Fruit fly (Drosophila melanogaster) whole organism, embryonic: ENCODE measurements around the gene CG15498.

Experiments
- ATbp ChIP-seq: fragments of 200-800 bp; sonication (Bioruptor generic); optimal IDR thresholded peaks from 2 replicates; lab custom pipeline; 2017; ENCODE audit warnings: missing biosample characterization, mild to moderate bottlenecking, missing genetic modification characterization, missing genetic modification reagents
- Aef1 ChIP-seq: fragments of 200-800 bp; sonication (Bioruptor generic); IDR thresholded peaks from 3 replicates; pipeline ENCODE4 v1.3.6; 2022; ENCODE audit warnings: missing biosample characterization, missing genetic modification characterization
- B-H2 ChIP-seq: fragments of 200-800 bp; sonication (Bioruptor generic); optimal IDR thresholded peaks from 2 replicates; lab custom pipeline; 2018; ENCODE audit warnings: missing biosample characterization, mild to moderate bottlenecking, missing genetic modification characterization
- BtbVII ChIP-seq: fragments of 200-800 bp; sonication (Bioruptor generic); optimal IDR thresholded peaks from 3 replicates; lab custom pipeline; 2017; ENCODE audit warnings: missing biosample characterization, mild to moderate bottlenecking, missing genetic modification characterization
- CG10543 ChIP-seq: fragments of 200-800 bp; sonication (Bioruptor generic); optimal IDR thresholded peaks from 3 replicates; lab custom pipeline; 2017; ENCODE audit warnings: missing biosample characterization, mild to moderate bottlenecking, missing genetic modification characterization, moderate library complexity
- CG10654 ChIP-seq: fragments of 200-800 bp; sonication (Bioruptor generic); optimal IDR thresholded peaks from 2 replicates; lab custom pipeline; 2016; ENCODE audit warnings: missing biosample characterization, missing genetic modification characterization
- CG12236 ChIP-seq: fragments of 200-800 bp; sonication (Bioruptor generic); optimal IDR thresholded peaks from 2 replicates; lab custom pipeline; 2016; ENCODE audit warnings: missing biosample characterization, missing genetic modification characterization
- CG1233 ChIP-seq: fragments of 200-800 bp; sonication (Bioruptor generic); optimal IDR thresholded peaks from 4 replicates; lab custom pipeline; 2018; ENCODE audit warnings: missing biosample characterization, mild to moderate bottlenecking, missing genetic modification characterization
- CG16815 ChIP-seq: fragments of 200-800 bp; sonication (Bioruptor generic); optimal IDR thresholded peaks from 3 replicates; lab custom pipeline; 2017; ENCODE audit warnings: missing biosample characterization, mild to moderate bottlenecking, missing genetic modification characterization
- CG18476 ChIP-seq: fragments of 200-800 bp; sonication (Bioruptor generic); optimal IDR thresholded peaks from 2 replicates; lab custom pipeline; 2016; ENCODE audit warnings: missing biosample characterization, mild to moderate bottlenecking, missing genetic modification characterization
- CG2120 ChIP-seq: fragments of 200-800 bp; sonication (Bioruptor generic); optimal IDR thresholded peaks from 3 replicates; lab custom pipeline; 2016; ENCODE audit warnings: missing biosample characterization, missing genetic modification characterization
- CG2199 ChIP-seq: fragments of 200-800 bp; sonication (Bioruptor generic); IDR thresholded peaks from 3 replicates; pipeline ENCODE4 v1.3.6; 2022; ENCODE audit warnings: missing biosample characterization, missing genetic modification characterization
- CG2202 ChIP-seq: fragments of 200-800 bp; sonication (Bioruptor generic); optimal IDR thresholded peaks from 2 replicates; lab custom pipeline; 2018; ENCODE audit warnings: missing biosample characterization, mild to moderate bottlenecking, missing genetic modification characterization
- CG3281 ChIP-seq: fragments of 200-800 bp; sonication (Bioruptor generic); optimal IDR thresholded peaks from 3 replicates; lab custom pipeline; 2017; ENCODE audit warnings: missing biosample characterization, mild to moderate bottlenecking, missing genetic modification characterization
- CG34376 ChIP-seq: fragments of 200-800 bp; sonication (Bioruptor generic); optimal IDR thresholded peaks from 2 replicates; lab custom pipeline; 2018; ENCODE audit warnings: missing biosample characterization, mild to moderate bottlenecking, missing genetic modification characterization
- CG3995 ChIP-seq: fragments of 200-800 bp; sonication (Bioruptor generic); optimal IDR thresholded peaks from 3 replicates; lab custom pipeline; 2016; ENCODE audit warnings: missing biosample characterization, missing genetic modification characterization
- CG5245 ChIP-seq: fragments of 200-800 bp; sonication (Bioruptor generic); optimal IDR thresholded peaks from 3 replicates; lab custom pipeline; 2016; ENCODE audit warnings: missing biosample characterization, missing genetic modification characterization
- CG6254 ChIP-seq: fragments of 200-800 bp; sonication (Bioruptor generic); optimal IDR thresholded peaks from 3 replicates; lab custom pipeline; 2017; ENCODE audit warnings: mild to moderate bottlenecking, missing biosample characterization, missing genetic modification reagents, missing genetic modification characterization
- CG6813 ChIP-seq: fragments of 200-800 bp; sonication (Bioruptor generic); optimal IDR thresholded peaks from 2 replicates; lab custom pipeline; 2017; ENCODE audit warnings: missing biosample characterization, missing genetic modification characterization, mild to moderate bottlenecking, moderate library complexity, missing genetic modification reagents
- CG8290 ChIP-seq, 3 experiments: fragments of 200-800 bp; sonication (Bioruptor generic); optimal IDR thresholded peaks; 2 replicates each; lab custom pipeline; 2016 to 2019; ENCODE audit warnings: missing biosample characterization in 3 of 3, missing genetic modification characterization in 3 of 3, mild to moderate bottlenecking in 2 of 3, moderate library complexity in 1 of 3
- CG8388 ChIP-seq: fragments of 200-800 bp; sonication (Bioruptor generic); optimal IDR thresholded peaks from 2 replicates; lab custom pipeline; 2019; ENCODE audit warnings: missing biosample characterization, mild to moderate bottlenecking, missing genetic modification characterization, moderate library complexity
- CG9932 ChIP-seq: fragments of 200-800 bp; sonication (Bioruptor generic); IDR thresholded peaks from 2 replicates; pipeline ENCODE4 v1.3.6; 2022; ENCODE audit warnings: missing biosample characterization, missing genetic modification characterization
- D19A ChIP-seq: fragments of 200-800 bp; optimal IDR thresholded peaks from 3 replicates; lab custom pipeline; 2019; ENCODE audit warnings: missing biosample characterization, mild to moderate bottlenecking, missing genetic modification characterization, moderate library complexity
- Drgx ChIP-seq: fragments of 200-800 bp; sonication (Bioruptor generic); IDR thresholded peaks from 2 replicates; pipeline ENCODE4 v1.3.6; 2022; ENCODE audit warnings: missing biosample characterization, missing genetic modification characterization
- E2f2 ChIP-seq: fragments of 200-800 bp; sonication (Bioruptor generic); IDR thresholded peaks from 2 replicates; pipeline ENCODE4 v1.3.6; 2022; ENCODE audit warnings: missing biosample characterization, missing genetic modification characterization
- Fer1 ChIP-seq: fragments of 200-800 bp; sonication (Bioruptor generic); optimal IDR thresholded peaks from 2 replicates; lab custom pipeline; 2017; ENCODE audit warnings: missing biosample characterization, mild to moderate bottlenecking, missing genetic modification characterization
- GATAe ChIP-seq: fragments of 200-800 bp; sonication (Bioruptor generic); conservative IDR thresholded peaks from 2 replicates; pipeline ENCODE4 v1.3.6; 2022; ENCODE audit warnings: missing biosample characterization, missing genetic modification characterization
- HHEX ChIP-seq: fragments of 200-800 bp; sonication (Bioruptor generic); optimal IDR thresholded peaks from 3 replicates; lab custom pipeline; 2017; ENCODE audit warnings: missing biosample characterization, mild to moderate bottlenecking, missing genetic modification characterization, missing genetic modification reagents
- HLHmδ ChIP-seq: fragments of 200-800 bp; sonication (Bioruptor generic); optimal IDR thresholded peaks from 2 replicates; lab custom pipeline; 2018; ENCODE audit warnings: missing biosample characterization, mild to moderate bottlenecking, missing genetic modification characterization, moderate library complexity
- Hmr ChIP-seq: fragments of 200-800 bp; sonication (Bioruptor generic); optimal IDR thresholded peaks from 3 replicates; lab custom pipeline; 2017; ENCODE audit warnings: mild to moderate bottlenecking, missing biosample characterization, missing genetic modification reagents, missing genetic modification characterization
- Hr3 ChIP-seq: fragments of 200-800 bp; sonication (Bioruptor generic); optimal IDR thresholded peaks from 3 replicates; lab custom pipeline; 2016; ENCODE audit warnings: missing biosample characterization, missing genetic modification characterization
- Jarid2 ChIP-seq: fragments of 200-800 bp; sonication (Bioruptor generic); optimal IDR thresholded peaks from 3 replicates; lab custom pipeline; 2017; ENCODE audit warnings: mild to moderate bottlenecking, missing biosample characterization, missing genetic modification reagents, missing genetic modification characterization
- Neu2 ChIP-seq: fragments of 200-800 bp; sonication (Bioruptor generic); optimal IDR thresholded peaks from 3 replicates; lab custom pipeline; 2016; ENCODE audit warnings: missing biosample characterization, missing genetic modification characterization, borderline replicate concordance
- Side ChIP-seq: fragments of 200-800 bp; sonication (Bioruptor generic); optimal IDR thresholded peaks from 2 replicates; lab custom pipeline; 2016; ENCODE audit warnings: missing biosample characterization, missing genetic modification characterization
- Six4 ChIP-seq: fragments of 200-800 bp; sonication (Bioruptor generic); optimal IDR thresholded peaks from 2 replicates; lab custom pipeline; 2016; ENCODE audit warnings: missing biosample characterization, missing genetic modification characterization
- Spps ChIP-seq: fragments of 200-800 bp; sonication (Bioruptor generic); optimal IDR thresholded peaks from 2 replicates; lab custom pipeline; 2018; ENCODE audit warnings: missing biosample characterization, mild to moderate bottlenecking, missing genetic modification characterization
- chinmo ChIP-seq: fragments of 200-800 bp; sonication (Bioruptor generic); IDR thresholded peaks from 4 replicates; pipeline ENCODE4 v1.3.6; 2022; ENCODE audit warnings: missing biosample characterization, missing genetic modification characterization; ENCODE audit not compliant: partially characterized antibody
- dimm ChIP-seq: fragments of 200-800 bp; sonication (Bioruptor generic); IDR thresholded peaks from 2 replicates; pipeline ENCODE4 v1.3.6; 2022; ENCODE audit warnings: missing biosample characterization, missing genetic modification characterization
- en ChIP-seq: fragments of 200-800 bp; sonication (Bioruptor generic); optimal IDR thresholded peaks from 2 replicates; lab custom pipeline; 2016; ENCODE audit warnings: missing biosample characterization, missing genetic modification characterization
- exex ChIP-seq: fragments of 200-800 bp; sonication (Bioruptor generic); optimal IDR thresholded peaks from 4 replicates; lab custom pipeline; 2018; ENCODE audit warnings: missing biosample characterization, mild to moderate bottlenecking, missing genetic modification characterization, moderate library complexity
- fd102C ChIP-seq: fragments of 200-800 bp; sonication (Bioruptor generic); optimal IDR thresholded peaks from 2 replicates; lab custom pipeline; 2018; ENCODE audit warnings: missing biosample characterization, mild to moderate bottlenecking, missing genetic modification characterization, moderate library complexity
- ftz-f1 ChIP-seq: fragments of 200-800 bp; sonication (Bioruptor generic); optimal IDR thresholded peaks from 2 replicates; lab custom pipeline; 2016; ENCODE audit warnings: missing biosample characterization, missing genetic modification characterization
- gfzf ChIP-seq: fragments of 200-800 bp; sonication (Bioruptor generic); optimal IDR thresholded peaks from 2 replicates; lab custom pipeline; 2016; ENCODE audit warnings: missing biosample characterization, mild to moderate bottlenecking, missing genetic modification characterization, moderate library complexity
- lab ChIP-seq: fragments of 200-800 bp; sonication (Bioruptor generic); optimal IDR thresholded peaks from 3 replicates; lab custom pipeline; 2017; ENCODE audit warnings: missing biosample characterization, missing genetic modification characterization, mild to moderate bottlenecking, moderate library complexity, missing genetic modification reagents
- oc ChIP-seq: fragments of 200-800 bp; sonication (Bioruptor generic); optimal IDR thresholded peaks from 2 replicates; lab custom pipeline; 2018; ENCODE audit warnings: missing biosample characterization, mild to moderate bottlenecking, missing genetic modification characterization, moderate library complexity
- onecut ChIP-seq: fragments of 200-800 bp; sonication (Bioruptor generic); IDR thresholded peaks from 2 replicates; pipeline ENCODE4 v1.3.6; 2022; ENCODE audit warnings: missing biosample characterization, missing genetic modification characterization
- sna ChIP-seq: fragments of 200-800 bp; sonication (Bioruptor generic); IDR thresholded peaks from 2 replicates; pipeline ENCODE4 v1.3.6; 2022; ENCODE audit warnings: missing biosample characterization, missing genetic modification characterization; ENCODE audit not compliant: partially characterized antibody
- sob ChIP-seq: fragments of 200-800 bp; sonication (Bioruptor generic); IDR thresholded peaks from 2 replicates; pipeline ENCODE4 v1.3.6; 2022; ENCODE audit warnings: missing biosample characterization, missing genetic modification characterization
- wdn ChIP-seq: fragments of 200-800 bp; sonication (Bioruptor generic); IDR thresholded peaks from 2 replicates; pipeline ENCODE4 v1.3.6; 2022; ENCODE audit warnings: missing biosample characterization, missing genetic modification characterization

Gene CG15498

dm6 chr3R:21584296-21584936 lies 15.5 kb upstream of the CG15498 start (continued):
- TF ChIP-seq lab: peak; percentile 54
- peak; percentile 25; the same call in 1 of the 2 replicates for TF ChIP-seq CG9932
- TF ChIP-seq HHEX (GFP tag; lab: Kevin White, UChicago): peak; percentile 15
- peak; percentile 72; the same call in 2 of the 4 replicates for TF ChIP-seq chinmo
- TF ChIP-seq D19A (tag; lab: Kevin White, UChicago): no peak
- no peak for TF ChIP-seq CG5245 (GFP tag; lab: Kevin White, UChicago)
- no peak for TF ChIP-seq Six4
- peak; percentile 7 for TF ChIP-seq CG1233 (GFP tag; lab: Kevin White, UChicago)
- TF ChIP-seq Side: no peak
- no peak for TF ChIP-seq ATbp (GFP tag; lab: Kevin White, UChicago)
- peak; percentile 84 for TF ChIP-seq CG10543 (GFP tag; lab: Kevin White, UChicago)
- no peak for TF ChIP-seq HLHmδ (GFP tag; lab: Kevin White, UChicago)
- TF ChIP-seq exex: peak; percentile 67
- no peak for TF ChIP-seq CG16815 (GFP tag; lab: Kevin White, UChicago)
- TF ChIP-seq CG18476 (GFP tag; lab: Kevin White, UChicago): no peak
- no peak for TF ChIP-seq Spps (tag; lab: Kevin White, UChicago)
- no peak for TF ChIP-seq CG2120 (GFP tag; lab: Kevin White, UChicago)
- TF ChIP-seq CG6254 (GFP tag; lab: Kevin White, UChicago): no peak
- peak; percentile 35 for TF ChIP-seq Hmr (GFP tag; lab: Kevin White, UChicago)
- no peak for TF ChIP-seq dimm
- TF ChIP-seq gfzf (GFP tag; lab: Kevin White, UChicago): no peak
- TF ChIP-seq CG6813 (GFP tag; lab: Kevin White, UChicago): peak; percentile 18
- no peak for TF ChIP-seq fd102C (GFP tag; lab: Kevin White, UChicago)
- TF ChIP-seq onecut (GFP tag; lab: Robert Waterston, UW): no peak
- no peak for TF ChIP-seq BtbVII
- TF ChIP-seq CG3281: peak; percentile 16
- peak; percentile 42 for TF ChIP-seq B-H2 (GFP tag; lab: Kevin White, UChicago)
- no peak for TF ChIP-seq Hr3 (GFP tag; lab: Kevin White, UChicago)
- no peak for TF ChIP-seq CG10654 (GFP tag; lab: Kevin White, UChicago)
- 0 out of 3 replicates have a peak, but pooled peaks have one; percentile 60 for TF ChIP-seq CG2199
- peak; percentile 81 for TF ChIP-seq GATAe (GFP tag; lab: Robert Waterston, UW)
- TF ChIP-seq ftz-f1 (GFP tag; lab: Kevin White, UChicago): no peak
- 0 out of 2 replicates have a peak, but pooled peaks have one; percentile 27 for TF ChIP-seq wdn
- no peak for TF ChIP-seq sob (GFP tag; lab: Robert Waterston, UW)
- TF ChIP-seq oc (tag; lab: Kevin White, UChicago): no peak
- TF ChIP-seq en (GFP tag; lab: Kevin White, UChicago): no peak
- no peak for TF ChIP-seq CG8290 (GFP tag; optimal IDR thresholded peaks at IDR 0.05; lab: Kevin White, UChicago)
- TF ChIP-seq CG8290 (tag; optimal IDR thresholded peaks at IDR 0.05; lab: Kevin White, UChicago): peak in 1 of 2 experiments; percentile 61
- TF ChIP-seq sna: no peak
- TF ChIP-seq Neu2: no peak
- TF ChIP-seq Fer1 (GFP tag; lab: Kevin White, UChicago): no peak
- no peak for TF ChIP-seq Drgx
- no peak for TF ChIP-seq Aef1 (GFP tag; lab: Robert Waterston, UW)
- TF ChIP-seq CG3995 (GFP tag; lab: Kevin White, UChicago): peak; percentile 77
- TF ChIP-seq E2f2: peak; percentile 18; the same call in 1 of the 2 replicates
- TF ChIP-seq CG2202: no peak
- TF ChIP-seq CG8388 (GFP tag; lab: Kevin White, UChicago): no peak
- no peak for TF ChIP-seq CG12236 (GFP tag; lab: Kevin White, UChicago)
- TF ChIP-seq Jarid2: peak; percentile 22
- peak; percentile 72 for TF ChIP-seq CG34376 (GFP tag; lab: Kevin White, UChicago)
